Fruit fly (Drosophila melanogaster): ENCODE measurements around the gene Cox10.

The Cox10 gene

dm6 chr2L:10375464-10376236 lies 44.4 kb downstream of the Cox10 start, which contains the start of the genes CG33303 and dpr19 (continued):
- no peak for TF ChIP-seq spab (GFP tag; optimal IDR thresholded peaks at IDR 0.05)
- no peak for TF ChIP-seq dac (GFP tag; optimal IDR thresholded peaks at IDR 0.05)
- TF ChIP-seq Lpt (GFP tag; optimal IDR thresholded peaks at IDR 0.05): no peak
- TF ChIP-seq net (GFP tag; optimal IDR thresholded peaks at IDR 0.05): no peak
- no peak for TF ChIP-seq CG8319 (GFP tag; optimal IDR thresholded peaks at IDR 0.05)
- TF ChIP-seq CG10669 (GFP tag; optimal IDR thresholded peaks at IDR 0.05): peak; percentile 7
- TF ChIP-seq Gug (GFP tag; IDR thresholded peaks at IDR 0.05): peak; percentile 22; the same call in 1 of the 2 replicates
- TF ChIP-seq lz (GFP tag; optimal IDR thresholded peaks at IDR 0.05): no peak
- no peak for TF ChIP-seq ss (GFP tag; optimal IDR thresholded peaks at IDR 0.05)
- no peak for TF ChIP-seq OdsH (GFP tag; optimal IDR thresholded peaks at IDR 0.05)
- TF ChIP-seq Hr39 (GFP tag; optimal IDR thresholded peaks at IDR 0.05): no peak
- TF ChIP-seq CG9139 (GFP tag; optimal IDR thresholded peaks at IDR 0.05): no peak
- TF ChIP-seq CG3919 (GFP tag; optimal IDR thresholded peaks at IDR 0.05): no peak

- TF ChIP-seq CG3032 (tag; optimal IDR thresholded peaks at IDR 0.05) (no peak), Blimp-1 (GFP tag; optimal IDR thresholded peaks at IDR 0.05) (no peak), dac (GFP tag; optimal IDR thresholded peaks at IDR 0.05) (no peak), CG16779 (tag; optimal IDR thresholded peaks at IDR 0.05) (no peak), CG3919 (GFP tag; optimal IDR thresholded peaks at IDR 0.05) (no peak), Ets96B (tag; optimal IDR thresholded peaks at IDR 0.05) (no peak), Met (GFP tag; optimal IDR thresholded peaks at IDR 0.05) (no peak), Eip78C (GFP tag) (no peak), ss (GFP tag; optimal IDR thresholded peaks at IDR 0.05) (no peak), CG31627 (GFP tag; optimal IDR thresholded peaks at IDR 0.05) (no peak), CG10669 (GFP tag; optimal IDR thresholded peaks at IDR 0.05) (no peak), esn (GFP tag; optimal IDR thresholded peaks at IDR 0.05) (no peak), CG11762 (GFP tag; optimal IDR thresholded peaks at IDR 0.05; ENCODE audit: insufficient read depth) (no peak), net (GFP tag; optimal IDR thresholded peaks at IDR 0.05) (no peak)
Measured at dm6 chr2L:10376276-10376675, 45.0 kb downstream of the Cox10 start.

dm6 chr2L:10378631-10379030 lies 47.4 kb downstream of the Cox10 start:
- TF ChIP-seq CG6276 (GFP tag; optimal IDR thresholded peaks at IDR 0.05) (no peak), ss (GFP tag; optimal IDR thresholded peaks at IDR 0.05) (no peak), CG15336 (GFP tag; IDR thresholded peaks at IDR 0.05) (no peak), CG8319 (GFP tag; optimal IDR thresholded peaks at IDR 0.05) (no peak), CG10631 (GFP tag; optimal IDR thresholded peaks at IDR 0.05) (no peak), Sox15 (GFP tag; optimal IDR thresholded peaks at IDR 0.05) (no peak), esn (GFP tag; optimal IDR thresholded peaks at IDR 0.05) (no peak)

- TF ChIP-seq CG16779 (tag; optimal IDR thresholded peaks at IDR 0.05) (no peak), CG11762 (GFP tag; optimal IDR thresholded peaks at IDR 0.05; ENCODE audit: insufficient read depth) (no peak), CG11902 (GFP tag; optimal IDR thresholded peaks at IDR 0.05) (no peak), Eip78C (GFP tag) (peak; percentile 18), CG6276 (GFP tag; optimal IDR thresholded peaks at IDR 0.05) (no peak), CG15336 (GFP tag; IDR thresholded peaks at IDR 0.05) (no peak)
Measured at dm6 chr2L:10379865-10380264, 48.6 kb downstream of the Cox10 start, which contains the start of gene gny. gny (plus strand) TSS chr2L:10380103.

dm6 chr2L:10381890-10382450 lies 50.7 kb downstream of the Cox10 start, which contains the start of gene CG5096:
CG5096 (plus strand) TSS chr2L:10382263.
- TF ChIP-seq OdsH (GFP tag; optimal IDR thresholded peaks at IDR 0.05): peak; percentile 55
- peak; percentile 76 for TF ChIP-seq topi (GFP tag; optimal IDR thresholded peaks at IDR 0.05)
- peak; percentile 29 for TF ChIP-seq dsx (GFP tag; optimal IDR thresholded peaks at IDR 0.05; ENCODE audit: poor library complexity, severe bottlenecking)
- peak; percentile 62 for TF ChIP-seq Ets96B (tag; optimal IDR thresholded peaks at IDR 0.05)
- no peak for TF ChIP-seq net (GFP tag; optimal IDR thresholded peaks at IDR 0.05)
- peak; percentile 37 for TF ChIP-seq Ets21C (GFP tag; optimal IDR thresholded peaks at IDR 0.05)
- TF ChIP-seq ss (GFP tag; optimal IDR thresholded peaks at IDR 0.05): no peak
- TF ChIP-seq CG31627 (GFP tag; optimal IDR thresholded peaks at IDR 0.05): peak; percentile 59
- no peak for TF ChIP-seq Lpt (GFP tag; optimal IDR thresholded peaks at IDR 0.05)
- TF ChIP-seq Met (GFP tag; optimal IDR thresholded peaks at IDR 0.05): peak; percentile 80
- peak; percentile 14 for TF ChIP-seq CG11902 (GFP tag; optimal IDR thresholded peaks at IDR 0.05)
- TF ChIP-seq eg (GFP tag; IDR thresholded peaks at IDR 0.05): no peak
- peak; percentile 63 for TF ChIP-seq Sox14 (GFP tag; optimal IDR thresholded peaks at IDR 0.05)
- TF ChIP-seq Sox102F (GFP tag; optimal IDR thresholded peaks at IDR 0.05): no peak
- TF ChIP-seq CG10631 (GFP tag; optimal IDR thresholded peaks at IDR 0.05): peak; percentile 43
- TF ChIP-seq fkh (GFP tag; optimal IDR thresholded peaks at IDR 0.05): peak; percentile 33
- no peak for TF ChIP-seq CG9139 (GFP tag; optimal IDR thresholded peaks at IDR 0.05)
- TF ChIP-seq CG11762 (GFP tag; optimal IDR thresholded peaks at IDR 0.05; ENCODE audit: insufficient read depth): peak; percentile 34
- TF ChIP-seq Eip93F (GFP tag; optimal IDR thresholded peaks at IDR 0.05): peak; percentile 81
- TF ChIP-seq Blimp-1 (GFP tag; optimal IDR thresholded peaks at IDR 0.05): no peak
- no peak for TF ChIP-seq Sox15 (GFP tag; optimal IDR thresholded peaks at IDR 0.05)
- peak; percentile 72 for TF ChIP-seq Eip75B (GFP tag; optimal IDR thresholded peaks at IDR 0.05)
- TF ChIP-seq CG3032 (tag; optimal IDR thresholded peaks at IDR 0.05): peak; percentile 39
- no peak; the same call in 1 of the 3 replicates for TF ChIP-seq CG8119 (GFP tag; IDR thresholded peaks at IDR 0.05)
- TF ChIP-seq fd85E (GFP tag; optimal IDR thresholded peaks at IDR 0.05): no peak

All from whole organism, prepupa.